Worm (Caenorhabditis elegans) whole organism, late embryonic: ENCODE results near the gene F44A6.4.

ENCODE experiments used
- ama-1 ChIP-seq: fragments of 150-350 bp; optimal IDR thresholded peaks from 2 replicates; lab custom pipeline; 2014
- ceh-14 ChIP-seq: sonication (generic microtip); optimal IDR thresholded peaks from 2 replicates; lab custom pipeline; 2016; ENCODE audit warnings: missing genotype, missing genetic modification characterization, missing compliant biosample characterization
- dve-1 ChIP-seq: sonication (generic microtip); optimal IDR thresholded peaks from 2 replicates; lab custom pipeline; 2017; ENCODE audit warnings: antibody characterized with exemption, mild to moderate bottlenecking, missing genetic modification characterization, missing compliant biosample characterization
- fkh-10 ChIP-seq: fragments of 150-350 bp; optimal IDR thresholded peaks from 2 replicates; lab custom pipeline; 2014; ENCODE audit warnings: missing biosample characterization, missing genetic modification reagents, missing genetic modification characterization
- nhr-11 ChIP-seq: fragments of 150-350 bp; optimal IDR thresholded peaks from 2 replicates; lab custom pipeline; 2014; ENCODE audit warnings: missing biosample characterization, missing genetic modification characterization
- tbx-2 ChIP-seq: sonication (generic microtip); optimal IDR thresholded peaks from 2 replicates; lab custom pipeline; 2016; ENCODE audit warnings: missing genetic modification characterization, missing compliant biosample characterization
- unc-55 ChIP-seq: sonication (generic microtip); optimal IDR thresholded peaks from 2 replicates; lab custom pipeline; 2017; ENCODE audit warnings: missing biosample characterization, missing genetic modification reagents, missing genetic modification characterization

- TF ChIP-seq tbx-2 (no peak), fkh-10 (no peak), dve-1 (no peak), ceh-14 (tag; lab: Kevin White, UChicago) (no peak), nhr-11 (tag; lab: Kevin White, UChicago) (no peak), unc-55 (no peak), ama-1 (no peak)
These were observed 1.0 kb upstream of the F44A6.4 start for ce11 chrX:10216344-10216743.
